Worm (Caenorhabditis elegans) whole organism, L1 larva: ENCODE results near the gene mrpl-50.

Source experiments
- blmp-1 ChIP-seq: fragments of 150-350 bp; optimal IDR thresholded peaks from 2 replicates; lab custom pipeline; 2014; ENCODE audit warnings: missing biosample characterization, missing genetic modification characterization
- hlh-17 ChIP-seq: fragments of 200-800 bp; sonication (Bioruptor generic); optimal IDR thresholded peaks from 2 replicates; lab custom pipeline; 2018; ENCODE audit warnings: missing genetic modification characterization, mild to moderate bottlenecking, missing compliant biosample characterization, moderate library complexity, borderline replicate concordance
- jun-1 ChIP-seq: fragments of 150-350 bp; optimal IDR thresholded peaks from 2 replicates; lab custom pipeline; 2014; ENCODE audit warnings: missing biosample characterization, missing genetic modification reagents, missing genetic modification characterization
- mep-1 ChIP-seq: fragments of 150-350 bp; optimal IDR thresholded peaks from 2 replicates; lab custom pipeline; 2014; ENCODE audit warnings: missing biosample characterization, missing genetic modification characterization
- nhr-20 ChIP-seq: sonication (generic microtip); optimal IDR thresholded peaks from 2 replicates; lab custom pipeline; 2016; ENCODE audit warnings: mild to moderate bottlenecking, missing genetic modification characterization, missing compliant biosample characterization
- nhr-76 ChIP-seq: sonication (generic microtip); optimal IDR thresholded peaks from 2 replicates; lab custom pipeline; 2017; ENCODE audit warnings: missing biosample characterization, missing genetic modification characterization
- nhr-77 ChIP-seq: fragments of 150-350 bp; optimal IDR thresholded peaks from 2 replicates; lab custom pipeline; 2014; ENCODE audit warnings: missing biosample characterization, missing genetic modification characterization
- nhr-84 ChIP-seq: sonication (generic microtip); optimal IDR thresholded peaks from 2 replicates; lab custom pipeline; 2017; ENCODE audit warnings: missing biosample characterization, missing genetic modification characterization
- rnt-1 ChIP-seq: sonication (generic microtip); optimal IDR thresholded peaks from 2 replicates; lab custom pipeline; 2016; ENCODE audit warnings: mild to moderate bottlenecking, missing genetic modification characterization, moderate library complexity, missing compliant biosample characterization
- sup-37 ChIP-seq: fragments of 200-800 bp; sonication (Bioruptor generic); optimal IDR thresholded peaks from 2 replicates; lab custom pipeline; 2018; ENCODE audit warnings: mild to moderate bottlenecking, missing genetic modification characterization, missing compliant biosample characterization
- unc-130 ChIP-seq: fragments of 150-350 bp; optimal IDR thresholded peaks from 2 replicates; lab custom pipeline; 2017; ENCODE audit warnings: missing biosample characterization, missing genetic modification characterization, inconsistent platforms
- unc-98 ChIP-seq: fragments of 200-800 bp; sonication (Bioruptor generic); IDR thresholded peaks from 2 replicates; pipeline ENCODE4 v1.3.6; 2022; ENCODE audit warnings: missing genetic modification characterization, missing compliant biosample characterization
- vab-15 ChIP-seq: sonication (generic microtip); optimal IDR thresholded peaks from 2 replicates; lab custom pipeline; 2017; ENCODE audit warnings: missing genotype, mild to moderate bottlenecking, missing genetic modification characterization, missing compliant biosample characterization
- ztf-11 ChIP-seq, 2 experiments: sonication (generic microtip); optimal IDR thresholded peaks; 2 replicates each; lab custom pipeline; 2016 to 2017; ENCODE audit warnings: missing genetic modification characterization in 2 of 2, missing biosample characterization in 1 of 2, missing compliant biosample characterization in 1 of 2

- no peak for TF ChIP-seq unc-98
- TF ChIP-seq unc-130: peak; percentile 42
- TF ChIP-seq nhr-77 (tag; lab: Kevin White, UChicago): no peak
- TF ChIP-seq ztf-11 (tag; optimal IDR thresholded peaks at IDR 0.05; lab: Kevin White, UChicago): no peak
- TF ChIP-seq mep-1 (tag; lab: Kevin White, UChicago): no peak
- TF ChIP-seq rnt-1 (tag; lab: Kevin White, UChicago): peak; percentile 62
- no peak for TF ChIP-seq sup-37 (GFP tag; lab: Kevin White, UChicago)
- TF ChIP-seq vab-15 (tag; lab: Kevin White, UChicago): no peak
- TF ChIP-seq nhr-76 (tag; lab: Kevin White, UChicago): no peak
- TF ChIP-seq blmp-1 (tag; lab: Kevin White, UChicago): no peak
- no peak for TF ChIP-seq jun-1 (tag; lab: Kevin White, UChicago)
- no peak for TF ChIP-seq nhr-84 (tag; lab: Kevin White, UChicago)
- no peak for TF ChIP-seq hlh-17
- no peak for TF ChIP-seq nhr-20 (tag; lab: Kevin White, UChicago)
Observed at ce11 chrII:8961450-8961849, 31.8 kb downstream of the mrpl-50 start.
